Worm (Caenorhabditis elegans) whole organism, L4 larva: ENCODE measurements around the gene Y48G9A.11.

Source experiments
- F37D6.2 ChIP-seq: sonication (generic microtip); optimal IDR thresholded peaks from 2 replicates; lab custom pipeline; 2016; ENCODE audit warnings: mild to moderate bottlenecking, missing genetic modification characterization, missing compliant biosample characterization
- R02D3.7 ChIP-seq: fragments of 150-350 bp; sonication (generic microtip); optimal IDR thresholded peaks from 3 replicates; lab custom pipeline; 2014; ENCODE audit warnings: missing biosample characterization, missing genetic modification characterization
- ama-1 ChIP-seq: fragments of 150-350 bp; optimal IDR thresholded peaks from 2 replicates; lab custom pipeline; 2014; ENCODE audit warnings: inconsistent platforms, mixed read lengths
- nhr-237 ChIP-seq: sonication (generic microtip); optimal IDR thresholded peaks from 2 replicates; lab custom pipeline; 2017; ENCODE audit warnings: missing biosample characterization, missing genetic modification characterization
- pqm-1 ChIP-seq: sonication (generic microtip); optimal IDR thresholded peaks from 2 replicates; lab custom pipeline; 2017; ENCODE audit warnings: missing biosample characterization, missing genetic modification characterization
- sdz-12 ChIP-seq: fragments of 200-800 bp; sonication (Bioruptor generic); optimal IDR thresholded peaks from 2 replicates; lab custom pipeline; 2018; ENCODE audit warnings: mild to moderate bottlenecking, missing genetic modification characterization, missing compliant biosample characterization

DNA sequence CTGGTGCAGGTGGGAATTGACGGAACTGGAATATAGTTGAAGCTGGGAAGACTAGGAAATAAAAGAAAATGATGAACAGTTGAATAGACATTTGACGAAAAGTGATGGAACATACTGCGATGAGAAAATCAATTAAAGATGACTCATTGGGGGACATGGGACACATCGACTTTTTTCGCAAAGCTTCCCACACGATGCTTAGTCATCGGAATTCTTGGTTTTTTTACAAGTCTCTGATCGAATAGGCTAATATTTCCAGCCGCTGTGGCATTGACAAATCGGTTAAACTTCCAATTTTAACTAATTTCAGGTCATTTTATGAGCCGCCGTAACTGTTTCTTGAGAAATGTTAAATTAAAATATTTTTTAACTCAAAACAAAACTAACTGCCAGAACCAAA, 48.4 kb downstream of the Y48G9A.11 start, which contains the start of gene Y39A3A.3:
- TF ChIP-seq ama-1 (no peak), nhr-237 (tag; lab: Kevin White, UChicago) (no peak), pqm-1 (tag; lab: Kevin White, UChicago) (no peak), R02D3.7 (tag; lab: Kevin White, UChicago) (no peak), F37D6.2 (tag; lab: Kevin White, UChicago) (no peak), sdz-12 (no peak)
